Worm (Caenorhabditis elegans) whole organism, L4 larva: ENCODE measurements around the gene tyra-3.
A peak's percentile ranks its signal among the peaks of the same experiment; 100 is the strongest.

Experiments used
- D1046.2 ChIP-seq: fragments of 200-800 bp; sonication (Bioruptor generic); IDR thresholded peaks from 2 replicates; pipeline ENCODE4 v1.3.6; 2022; ENCODE audit warnings: missing genetic modification characterization, missing compliant biosample characterization
- F37D6.2 ChIP-seq: sonication (generic microtip); optimal IDR thresholded peaks from 2 replicates; lab custom pipeline; 2016; ENCODE audit warnings: mild to moderate bottlenecking, missing genetic modification characterization, missing compliant biosample characterization
- R02D3.7 ChIP-seq: fragments of 150-350 bp; sonication (generic microtip); optimal IDR thresholded peaks from 3 replicates; lab custom pipeline; 2014; ENCODE audit warnings: missing biosample characterization, missing genetic modification characterization
- aha-1 ChIP-seq: fragments of 150-350 bp; peaks from one replicate; lab custom pipeline; 2014; ENCODE audit warnings: missing biosample characterization, missing genetic modification characterization
- ceh-20 ChIP-seq: fragments of 200-800 bp; sonication (Bioruptor generic); IDR thresholded peaks from 2 replicates; pipeline ENCODE4 v1.3.6; 2022; ENCODE audit warnings: missing genetic modification reagents, missing genetic modification characterization, missing compliant biosample characterization
- ceh-44 ChIP-seq: fragments of 200-800 bp; sonication (Bioruptor generic); IDR thresholded peaks from 2 replicates; pipeline ENCODE4 v1.3.6; 2022; ENCODE audit warnings: missing genetic modification reagents, missing genetic modification characterization, missing compliant biosample characterization
- daf-16 ChIP-seq, 3 experiments: sonication (generic microtip); optimal IDR thresholded peaks; 2 replicates each; lab custom pipeline; 2016 to 2017; ENCODE audit warnings: missing genetic modification characterization in 3 of 3, missing genetic modification reagents in 3 of 3, mild to moderate bottlenecking in 2 of 3, missing compliant biosample characterization in 2 of 3, missing biosample characterization in 1 of 3, moderate library complexity in 1 of 3
- daf-8 ChIP-seq: fragments of 200-800 bp; sonication (Bioruptor generic); IDR thresholded peaks from 2 replicates; pipeline ENCODE4 v1.3.6; 2022; ENCODE audit warnings: missing genetic modification characterization, missing compliant biosample characterization
- dmd-6 ChIP-seq: fragments of 200-800 bp; sonication (Bioruptor generic); IDR thresholded peaks from 2 replicates; pipeline ENCODE4 v1.3.6; 2022; ENCODE audit warnings: missing genetic modification reagents, missing genetic modification characterization, missing compliant biosample characterization
- dmd-8 ChIP-seq: fragments of 200-800 bp; sonication (Bioruptor generic); IDR thresholded peaks from 2 replicates; pipeline ENCODE4 v1.3.6; 2022; ENCODE audit warnings: missing genetic modification characterization, missing compliant biosample characterization
- dve-1 ChIP-seq: sonication (generic microtip); optimal IDR thresholded peaks from 2 replicates; lab custom pipeline; 2017; ENCODE audit warnings: antibody characterized with exemption, mild to moderate bottlenecking, missing genetic modification characterization, missing compliant biosample characterization; ENCODE audit not compliant: insufficient read depth
- fkh-10 ChIP-seq: fragments of 150-350 bp; optimal IDR thresholded peaks from 2 replicates; lab custom pipeline; 2014; ENCODE audit warnings: missing biosample characterization, missing genetic modification reagents, missing genetic modification characterization
- hlh-30 ChIP-seq: sonication (generic microtip); optimal IDR thresholded peaks from 2 replicates; lab custom pipeline; 2017; ENCODE audit warnings: antibody characterized with exemption, mild to moderate bottlenecking, missing genetic modification characterization, missing compliant biosample characterization; ENCODE audit not compliant: insufficient read depth
- jun-1 ChIP-seq: fragments of 150-350 bp; optimal IDR thresholded peaks from 2 replicates; lab custom pipeline; 2014; ENCODE audit warnings: missing biosample characterization, missing genetic modification reagents, missing genetic modification characterization
- lim-7 ChIP-seq: fragments of 200-800 bp; sonication (Bioruptor generic); IDR thresholded peaks from 2 replicates; pipeline ENCODE4 v1.3.6; 2022; ENCODE audit warnings: missing genetic modification characterization, missing compliant biosample characterization
- lin-1 ChIP-seq: fragments of 200-800 bp; sonication (Bioruptor generic); IDR thresholded peaks from 2 replicates; pipeline ENCODE4 v1.3.6; 2022; ENCODE audit warnings: missing genetic modification reagents, missing genetic modification characterization, missing compliant biosample characterization
- mdl-1 ChIP-seq, 2 experiments: fragments of 150-350 bp in 1 of 2; sonication (generic microtip) in 1 of 2; optimal IDR thresholded peaks; 2 replicates each; lab custom pipeline; 2014 to 2017; ENCODE audit warnings: missing biosample characterization in 2 of 2, missing genetic modification characterization in 2 of 2
- mep-1 ChIP-seq: fragments of 150-350 bp; sonication (generic microtip); optimal IDR thresholded peaks from 3 replicates; lab custom pipeline; 2014; ENCODE audit warnings: missing biosample characterization, missing genetic modification characterization
- mes-2 ChIP-seq: sonication (generic microtip); optimal IDR thresholded peaks from 2 replicates; lab custom pipeline; 2016; ENCODE audit warnings: missing genotype, mild to moderate bottlenecking, missing genetic modification characterization, missing compliant biosample characterization; ENCODE audit not compliant: poor library complexity, severe bottlenecking
- mxl-3 ChIP-seq: fragments of 200-800 bp; sonication (Bioruptor generic); optimal IDR thresholded peaks from 2 replicates; lab custom pipeline; 2018; ENCODE audit warnings: mild to moderate bottlenecking, missing genetic modification characterization, missing compliant biosample characterization
- nhr-11 ChIP-seq: fragments of 150-350 bp; optimal IDR thresholded peaks from 2 replicates; lab custom pipeline; 2014; ENCODE audit warnings: missing biosample characterization, missing genetic modification characterization
- nhr-25 ChIP-seq: sonication (generic microtip); optimal IDR thresholded peaks from 2 replicates; lab custom pipeline; 2017; ENCODE audit warnings: missing genetic modification characterization, mild to moderate bottlenecking, missing compliant biosample characterization, antibody characterized with exemption, moderate library complexity, borderline replicate concordance; ENCODE audit not compliant: insufficient read depth
- nhr-28 ChIP-seq: fragments of 150-350 bp; optimal IDR thresholded peaks from 2 replicates; lab custom pipeline; 2014; ENCODE audit warnings: missing biosample characterization, missing genetic modification characterization
- nhr-48 ChIP-seq: sonication (generic microtip); optimal IDR thresholded peaks from 2 replicates; lab custom pipeline; 2016; ENCODE audit warnings: mild to moderate bottlenecking, missing genetic modification characterization, missing compliant biosample characterization
- pqm-1 ChIP-seq: sonication (generic microtip); optimal IDR thresholded peaks from 2 replicates; lab custom pipeline; 2017; ENCODE audit warnings: missing biosample characterization, missing genetic modification characterization
- rbr-2 ChIP-seq: sonication (generic microtip); optimal IDR thresholded peaks from 2 replicates; lab custom pipeline; 2016; ENCODE audit warnings: missing genotype, missing genetic modification characterization, missing compliant biosample characterization
- set-16 ChIP-seq: fragments of 200-800 bp; sonication (Bioruptor generic); IDR thresholded peaks from 2 replicates; pipeline ENCODE4 v1.3.6; 2022; ENCODE audit warnings: missing genetic modification reagents, missing genetic modification characterization, missing compliant biosample characterization
- spr-1 ChIP-seq: sonication (generic microtip); optimal IDR thresholded peaks from 2 replicates; lab custom pipeline; 2016; ENCODE audit warnings: mild to moderate bottlenecking, missing genetic modification characterization, missing compliant biosample characterization
- unc-39 ChIP-seq: sonication (generic microtip); optimal IDR thresholded peaks from 2 replicates; lab custom pipeline; 2017; ENCODE audit warnings: missing biosample characterization, missing genetic modification characterization
- unc-62 ChIP-seq, 3 experiments: fragments of 150-350 bp in 1 of 3; sonication (generic microtip); optimal IDR thresholded peaks in 2 of 3; peaks in 1 of 3; 1 replicate in 1 of 3; 2 replicates in 2 of 3; lab custom pipeline; 2014 to 2017; ENCODE audit warnings: missing biosample characterization in 3 of 3, missing genetic modification characterization in 3 of 3, missing genetic modification reagents in 3 of 3, missing genotype in 1 of 3
- zfp-2 ChIP-seq: sonication (generic microtip); optimal IDR thresholded peaks from 2 replicates; lab custom pipeline; 2016; ENCODE audit warnings: mild to moderate bottlenecking, missing genetic modification characterization, missing compliant biosample characterization
- zfp-3 ChIP-seq: fragments of 200-800 bp; sonication (Bioruptor generic); conservative IDR thresholded peaks from 2 replicates; pipeline ENCODE4 v1.3.6; 2022; ENCODE audit warnings: missing genetic modification reagents, missing genetic modification characterization, missing compliant biosample characterization
- ztf-11 ChIP-seq: fragments of 150-350 bp; optimal IDR thresholded peaks from 2 replicates; lab custom pipeline; 2014; ENCODE audit warnings: missing biosample characterization, missing genetic modification characterization
- ztf-7 ChIP-seq: fragments of 150-350 bp; optimal IDR thresholded peaks from 2 replicates; lab custom pipeline; 2014; ENCODE audit warnings: missing biosample characterization, missing genetic modification characterization

The tyra-3 gene

ce11 chrX:4978103-4978502 lies 30.3 kb downstream of the tyra-3 start:
- TF ChIP-seq nhr-11 (tag; lab: Kevin White, UChicago), result no peak
- TF ChIP-seq unc-62 (GFP tag; optimal IDR thresholded peaks at IDR 0.05 in 1 of 2; lab: Kevin White, UChicago), result peak in 1 of 2 experiments; percentile 64
- no peak for TF ChIP-seq unc-62 (tag; optimal IDR thresholded peaks at IDR 0.05; lab: Kevin White, UChicago)
- TF ChIP-seq ceh-44 (GFP tag; lab: Robert Waterston, UW), result no peak
- no peak for TF ChIP-seq mxl-3 (GFP tag; lab: Kevin White, UChicago)
- TF ChIP-seq F37D6.2 (tag; lab: Kevin White, UChicago), result no peak
- TF ChIP-seq mdl-1 (tag; optimal IDR thresholded peaks at IDR 0.05; lab: Kevin White, UChicago), result no peak
- no peak for TF ChIP-seq mep-1 (tag; lab: Kevin White, UChicago)
- TF ChIP-seq, all 104 proteins: peak for 1

- TF ChIP-seq dmd-6 (GFP tag; lab: Robert Waterston, UW) (peak; percentile 30; the same call in 1 of the 2 replicates), D1046.2 (GFP tag; lab: Robert Waterston, UW) (no peak), pqm-1 (peak; percentile 43), daf-16 (GFP tag; optimal IDR thresholded peaks at IDR 0.05; lab: Kevin White, UChicago) (no peak), daf-16 (tag; optimal IDR thresholded peaks at IDR 0.05; lab: Kevin White, UChicago) (peak; percentile 73)
These were observed 31.2 kb downstream of the tyra-3 start for ce11 chrX:4979060-4979459.

ce11 chrX:4981059-4981458 lies 33.2 kb downstream of the tyra-3 start:
- TF ChIP-seq nhr-25 (tag; lab: Kevin White, UChicago) (no peak), R02D3.7 (tag; lab: Kevin White, UChicago) (no peak), mdl-1 (tag; optimal IDR thresholded peaks at IDR 0.05; lab: Kevin White, UChicago) (peak in 1 of 2 experiments; percentile 37), mxl-3 (GFP tag; lab: Kevin White, UChicago) (peak; percentile 8), ceh-20 (GFP tag; lab: Robert Waterston, UW) (peak; percentile 26; the same call in 1 of the 2 replicates), fkh-10 (GFP tag; lab: Kevin White, UChicago) (no peak), ceh-44 (GFP tag; lab: Robert Waterston, UW) (no peak), ztf-7 (tag; lab: Kevin White, UChicago) (no peak), aha-1 (tag; lab: Kevin White, UChicago) (peak; percentile 64), lim-7 (GFP tag; lab: Robert Waterston, UW) (no peak), unc-39 (tag; lab: Kevin White, UChicago) (no peak), hlh-30 (tag; lab: Kevin White, UChicago) (peak; percentile 37), dmd-8 (GFP tag; lab: Robert Waterston, UW) (no peak), rbr-2 (tag; lab: Kevin White, UChicago) (peak; percentile 12), mep-1 (tag; lab: Kevin White, UChicago) (peak; percentile 35), zfp-2 (tag; lab: Kevin White, UChicago) (no peak)
- TF ChIP-seq, all 104 proteins: peak for 7

ce11 chrX:4981579-4981978 lies 33.7 kb downstream of the tyra-3 start:
- TF ChIP-seq daf-8 (GFP tag; lab: Robert Waterston, UW) (no peak), spr-1 (tag; lab: Kevin White, UChicago) (no peak), nhr-28 (tag; lab: Kevin White, UChicago) (peak; percentile 21), aha-1 (tag; lab: Kevin White, UChicago) (no peak), lin-1 (GFP tag; lab: Robert Waterston, UW) (no peak), ztf-11 (no peak), pqm-1 (peak; percentile 28), dve-1 (tag; lab: Kevin White, UChicago) (peak; percentile 12), set-16 (no peak), unc-62 (GFP tag; optimal IDR thresholded peaks at IDR 0.05 in 1 of 2; lab: Kevin White, UChicago) (peak in 1 of 2 experiments; percentile 35), unc-62 (tag; optimal IDR thresholded peaks at IDR 0.05; lab: Kevin White, UChicago) (no peak), jun-1 (tag; lab: Kevin White, UChicago) (no peak), nhr-48 (tag; lab: Kevin White, UChicago) (no peak), daf-16 (GFP tag; optimal IDR thresholded peaks at IDR 0.05; lab: Kevin White, UChicago) (no peak), daf-16 (tag; optimal IDR thresholded peaks at IDR 0.05; lab: Kevin White, UChicago) (peak; percentile 87), mdl-1 (tag; optimal IDR thresholded peaks at IDR 0.05; lab: Kevin White, UChicago) (no peak), R02D3.7 (tag; lab: Kevin White, UChicago) (no peak), zfp-3 (no peak), mes-2 (tag; lab: Kevin White, UChicago) (no peak)
